Worm (Caenorhabditis elegans) whole organism, late embryonic: ENCODE results near the gene math-8.

Experiments used
- C08G9.2 ChIP-seq: sonication (generic microtip); optimal IDR thresholded peaks from 2 replicates; lab custom pipeline; 2016; ENCODE audit warnings: mild to moderate bottlenecking, missing genetic modification characterization, moderate library complexity, missing compliant biosample characterization
- C38D4.7 ChIP-seq: fragments of 200-800 bp; sonication (Bioruptor generic); optimal IDR thresholded peaks from 2 replicates; lab custom pipeline; 2018; ENCODE audit warnings: mild to moderate bottlenecking, missing genetic modification characterization, moderate library complexity, missing compliant biosample characterization
- F13H6.1 ChIP-seq: sonication (generic microtip); optimal IDR thresholded peaks from 2 replicates; lab custom pipeline; 2016; ENCODE audit warnings: missing genetic modification characterization, missing compliant biosample characterization
- Y22D7AL.16 ChIP-seq: sonication (generic microtip); optimal IDR thresholded peaks from 2 replicates; lab custom pipeline; 2016; ENCODE audit warnings: missing genetic modification characterization, missing compliant biosample characterization
- ceh-14 ChIP-seq: sonication (generic microtip); optimal IDR thresholded peaks from 2 replicates; lab custom pipeline; 2016; ENCODE audit warnings: missing genotype, missing genetic modification characterization, missing compliant biosample characterization
- ceh-18 ChIP-seq: sonication (generic microtip); optimal IDR thresholded peaks from 2 replicates; lab custom pipeline; 2016; ENCODE audit warnings: missing genetic modification characterization, missing compliant biosample characterization
- ceh-2 ChIP-seq: sonication (generic microtip); optimal IDR thresholded peaks from 2 replicates; lab custom pipeline; 2016; ENCODE audit warnings: missing genotype, missing genetic modification characterization, missing compliant biosample characterization
- ceh-30 ChIP-seq: fragments of 150-350 bp; optimal IDR thresholded peaks from 2 replicates; lab custom pipeline; 2014; ENCODE audit warnings: missing biosample characterization, missing genetic modification characterization
- ceh-31 ChIP-seq: sonication (generic microtip); optimal IDR thresholded peaks from 2 replicates; lab custom pipeline; 2016; ENCODE audit warnings: missing genetic modification characterization, missing compliant biosample characterization
- ceh-34 ChIP-seq: sonication (generic microtip); optimal IDR thresholded peaks from 2 replicates; lab custom pipeline; 2016; ENCODE audit warnings: mild to moderate bottlenecking, missing genetic modification characterization, missing compliant biosample characterization
- ceh-45 ChIP-seq: fragments of 200-800 bp; sonication (Bioruptor generic); IDR thresholded peaks from 2 replicates; pipeline ENCODE4 v1.3.6; 2022; ENCODE audit warnings: missing genetic modification reagents, missing genetic modification characterization, missing compliant biosample characterization
- che-1 ChIP-seq: sonication (generic microtip); optimal IDR thresholded peaks from 2 replicates; lab custom pipeline; 2016; ENCODE audit warnings: mild to moderate bottlenecking, missing genetic modification characterization, missing compliant biosample characterization
- dve-1 ChIP-seq: sonication (generic microtip); optimal IDR thresholded peaks from 2 replicates; lab custom pipeline; 2017; ENCODE audit warnings: antibody characterized with exemption, mild to moderate bottlenecking, missing genetic modification characterization, missing compliant biosample characterization
- elt-2 ChIP-seq: sonication (generic microtip); optimal IDR thresholded peaks from 2 replicates; lab custom pipeline; 2016; ENCODE audit warnings: missing genetic modification reagents, missing genetic modification characterization, missing compliant biosample characterization
- ets-4 ChIP-seq: sonication (generic microtip); optimal IDR thresholded peaks from 2 replicates; lab custom pipeline; 2016; ENCODE audit warnings: missing genetic modification characterization, missing compliant biosample characterization
- eyg-1 ChIP-seq: sonication (generic microtip); optimal IDR thresholded peaks from 2 replicates; lab custom pipeline; 2016; ENCODE audit warnings: missing genotype, missing genetic modification characterization, missing compliant biosample characterization
- fkh-10 ChIP-seq: fragments of 150-350 bp; optimal IDR thresholded peaks from 2 replicates; lab custom pipeline; 2014; ENCODE audit warnings: missing biosample characterization, missing genetic modification reagents, missing genetic modification characterization
- fkh-6 ChIP-seq: sonication (generic microtip); optimal IDR thresholded peaks from 2 replicates; lab custom pipeline; 2016; ENCODE audit warnings: missing genetic modification characterization, missing compliant biosample characterization
- gmeb-2 ChIP-seq: sonication (generic microtip); optimal IDR thresholded peaks from 2 replicates; lab custom pipeline; 2016; ENCODE audit warnings: missing genetic modification characterization, inconsistent platforms, missing compliant biosample characterization
- hlh-6 ChIP-seq: sonication (generic microtip); optimal IDR thresholded peaks from 2 replicates; lab custom pipeline; 2016; ENCODE audit warnings: missing genotype, missing genetic modification characterization, missing compliant biosample characterization
- hlh-8 ChIP-seq: sonication (generic microtip); optimal IDR thresholded peaks from 2 replicates; lab custom pipeline; 2016; ENCODE audit warnings: missing genotype, missing genetic modification characterization, missing compliant biosample characterization
- lin-11 ChIP-seq: fragments of 200-800 bp; sonication (Bioruptor generic); optimal IDR thresholded peaks from 2 replicates; lab custom pipeline; 2018; ENCODE audit warnings: mild to moderate bottlenecking, missing genetic modification characterization, missing compliant biosample characterization
- madf-2 ChIP-seq: sonication (generic microtip); optimal IDR thresholded peaks from 2 replicates; lab custom pipeline; 2017; ENCODE audit warnings: missing genetic modification characterization, missing compliant biosample characterization
- mec-3 ChIP-seq: sonication (generic microtip); optimal IDR thresholded peaks from 2 replicates; lab custom pipeline; 2016; ENCODE audit warnings: borderline replicate concordance, missing genetic modification characterization, missing compliant biosample characterization
- nfya-1 ChIP-seq: sonication (generic microtip); optimal IDR thresholded peaks from 2 replicates; lab custom pipeline; 2017; ENCODE audit warnings: missing genetic modification characterization, mild to moderate bottlenecking, missing compliant biosample characterization, antibody characterized with exemption, moderate library complexity
- npax-4 ChIP-seq: sonication (generic microtip); optimal IDR thresholded peaks from 2 replicates; lab custom pipeline; 2016; ENCODE audit warnings: missing genetic modification characterization, missing compliant biosample characterization
- odd-2 ChIP-seq: sonication (generic microtip); optimal IDR thresholded peaks from 2 replicates; lab custom pipeline; 2017; ENCODE audit warnings: antibody characterized with exemption, mild to moderate bottlenecking, missing genetic modification characterization, missing compliant biosample characterization
- pha-2 ChIP-seq: sonication (generic microtip); optimal IDR thresholded peaks from 2 replicates; lab custom pipeline; 2017; ENCODE audit warnings: mild to moderate bottlenecking, missing genetic modification characterization, missing compliant biosample characterization
- pha-4 ChIP-seq: fragments of 150-350 bp; optimal IDR thresholded peaks from 2 replicates; lab custom pipeline; 2018; ENCODE audit warnings: missing biosample characterization, missing genetic modification reagents, missing genetic modification characterization
- pqm-1 ChIP-seq: sonication (generic microtip); optimal IDR thresholded peaks from 2 replicates; lab custom pipeline; 2016; ENCODE audit warnings: missing genetic modification characterization, missing compliant biosample characterization
- pros-1 ChIP-seq: fragments of 150-350 bp; optimal IDR thresholded peaks from 2 replicates; lab custom pipeline; 2014; ENCODE audit warnings: missing biosample characterization, missing genetic modification reagents, missing genetic modification characterization
- rnt-1 ChIP-seq: sonication (generic microtip); optimal IDR thresholded peaks from 2 replicates; lab custom pipeline; 2016; ENCODE audit warnings: missing genetic modification characterization, missing compliant biosample characterization
- sox-2 ChIP-seq: fragments of 200-800 bp; sonication (Bioruptor generic); IDR thresholded peaks from 2 replicates; pipeline ENCODE4 v1.3.6; 2022; ENCODE audit warnings: missing genetic modification reagents, missing genetic modification characterization, missing compliant biosample characterization
- tbx-2 ChIP-seq: sonication (generic microtip); optimal IDR thresholded peaks from 2 replicates; lab custom pipeline; 2016; ENCODE audit warnings: missing genetic modification characterization, missing compliant biosample characterization
- unc-3 ChIP-seq, 2 experiments: fragments of 200-800 bp in 1 of 2; sonication (Bioruptor generic) in 1 of 2; sonication (generic microtip) in 1 of 2; conservative IDR thresholded peaks in 1 of 2; optimal IDR thresholded peaks in 1 of 2; 2 replicates each; pipeline versions ENCODE4 v1.3.6 to Lab custom; 2016 to 2022; ENCODE audit warnings: missing compliant biosample characterization in 2 of 2, missing genetic modification characterization in 2 of 2, missing genetic modification reagents in 1 of 2
- ztf-16 ChIP-seq: sonication (generic microtip); optimal IDR thresholded peaks from 2 replicates; lab custom pipeline; 2017; ENCODE audit warnings: missing genetic modification characterization, missing compliant biosample characterization

math-8 gene

DNA sequence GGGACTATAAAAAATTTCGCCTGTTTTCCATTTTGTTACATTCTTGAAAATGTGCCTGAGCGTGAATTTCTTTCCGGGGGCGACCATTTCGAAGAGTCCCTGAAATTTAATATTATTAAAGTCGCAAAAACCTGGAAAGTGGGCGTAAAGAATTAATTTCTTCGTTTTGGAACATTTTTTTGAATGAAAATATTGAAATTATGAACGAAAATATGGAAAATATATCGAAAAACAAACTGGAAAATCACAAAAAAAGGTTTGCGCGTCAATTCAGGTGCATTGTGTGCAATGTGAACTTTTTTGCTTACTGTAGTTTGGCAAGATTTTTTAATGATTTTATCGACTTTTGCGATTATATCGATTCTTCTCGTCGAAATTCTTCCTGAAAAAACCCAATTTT, 32.0 kb upstream of the math-8 start, which contains the start of gene bath-7:
Gene bath-7, minus strand, starts transcription at position 101 of the 400 bp plus-strand sequence.
- TF ChIP-seq ceh-30 (tag; lab: Kevin White, UChicago) = no peak
- TF ChIP-seq hlh-8 = no peak
- no peak for TF ChIP-seq mec-3 (tag; lab: Kevin White, UChicago)
- no peak for TF ChIP-seq ets-4 (tag; lab: Kevin White, UChicago)
- TF ChIP-seq sox-2 (GFP tag; lab: Robert Waterston, UW) = no peak
- TF ChIP-seq ztf-16 (tag; lab: Kevin White, UChicago) = no peak
- no peak for TF ChIP-seq npax-4
- no peak for TF ChIP-seq fkh-6
- no peak for TF ChIP-seq C08G9.2 (tag; lab: Kevin White, UChicago)
- TF ChIP-seq lin-11 = no peak
- no peak for TF ChIP-seq pha-2
- TF ChIP-seq C38D4.7 = no peak

DNA sequence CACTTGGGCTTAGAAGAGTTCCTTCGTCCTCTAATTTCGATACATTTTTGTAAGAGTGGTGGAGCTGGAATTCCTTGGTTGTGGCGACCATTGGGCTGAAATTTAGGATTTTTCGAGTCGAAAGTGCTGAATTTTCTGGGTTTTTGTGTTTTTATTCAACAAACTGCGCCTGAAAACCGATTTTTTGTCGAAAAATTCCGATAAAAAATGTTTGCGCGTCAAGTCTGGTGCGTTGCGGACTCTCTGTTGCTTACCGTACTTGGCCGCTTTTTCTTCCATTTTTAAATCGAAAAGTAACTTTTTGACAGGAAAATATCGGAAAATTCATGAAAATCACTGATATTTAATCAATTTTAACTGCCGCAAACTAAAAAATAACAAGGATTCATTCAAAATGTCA, 28.9 kb upstream of the math-8 start, which contains the start of gene bath-4:
Gene bath-4, minus strand, starts transcription at position 101 of the 400 bp plus-strand sequence.
- TF ChIP-seq unc-3 (GFP tag; conservative IDR thresholded peaks at IDR 0.05; lab: Robert Waterston, UW) = no peak
- no peak for TF ChIP-seq unc-3 (tag; optimal IDR thresholded peaks at IDR 0.05; lab: Kevin White, UChicago)
- no peak for TF ChIP-seq ceh-45 (GFP tag; lab: Robert Waterston, UW)
- TF ChIP-seq ceh-14 (tag; lab: Kevin White, UChicago) = no peak

DNA sequence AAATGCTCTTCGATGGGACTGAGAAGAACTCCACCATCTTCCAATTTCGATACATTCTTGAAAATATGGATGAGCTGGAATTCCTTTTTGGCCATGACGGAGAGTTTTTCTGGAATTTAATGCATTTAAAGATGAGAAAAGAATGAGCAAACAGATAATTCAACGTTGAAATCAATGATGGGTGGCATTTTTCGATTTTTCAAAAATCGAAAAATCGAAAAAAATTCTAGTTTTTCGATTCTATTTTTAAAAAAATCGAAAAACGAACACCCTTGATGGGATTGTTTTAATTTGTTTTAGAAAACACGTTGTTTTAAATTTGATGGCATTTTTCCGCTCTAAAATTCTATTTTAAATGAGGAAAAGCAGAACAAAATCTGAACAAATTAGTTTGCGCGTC, 23.8 kb upstream of the math-8 start, which contains the start of gene math-31:
Gene math-31, minus strand, starts transcription at position 101 of the 400 bp plus-strand sequence.
- no peak for TF ChIP-seq hlh-6 (tag; lab: Kevin White, UChicago)
- no peak for TF ChIP-seq fkh-10
- TF ChIP-seq madf-2 (tag; lab: Kevin White, UChicago) = no peak
- no peak for TF ChIP-seq nfya-1 (tag; lab: Kevin White, UChicago)
- TF ChIP-seq gmeb-2 (tag; lab: Kevin White, UChicago) = no peak
- no peak for TF ChIP-seq odd-2 (tag; lab: Kevin White, UChicago)
- TF ChIP-seq ceh-2 (tag; lab: Kevin White, UChicago) = no peak

DNA sequence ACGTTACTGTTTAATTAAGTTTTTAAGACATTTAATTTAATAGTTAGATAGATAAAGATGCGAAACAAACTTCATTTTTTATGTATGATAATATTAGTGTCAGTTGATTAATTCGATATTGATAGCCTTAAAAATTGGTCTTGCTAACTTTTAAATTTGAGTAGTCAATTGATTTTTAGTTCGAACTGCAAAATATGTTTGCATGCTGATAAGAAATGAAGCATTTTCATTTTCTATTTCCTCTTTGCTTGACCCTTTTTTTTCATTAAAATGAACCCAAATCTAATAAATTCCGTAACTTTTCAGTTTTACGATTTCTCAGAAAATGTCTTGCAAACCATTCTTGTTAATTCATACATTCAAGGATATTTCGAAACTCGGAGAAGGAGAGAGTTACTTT, 16.1 kb upstream of the math-8 start, which contains the start of gene math-22:
Gene math-22, plus strand, starts transcription at position 301 of the 400 bp plus-strand sequence.
- TF ChIP-seq che-1 = no peak
- no peak for TF ChIP-seq pqm-1 (tag; lab: Kevin White, UChicago)
- TF ChIP-seq pha-4 = no peak
- no peak for TF ChIP-seq ceh-34 (tag; lab: Kevin White, UChicago)
- TF ChIP-seq elt-2 = no peak
- TF ChIP-seq F13H6.1 (tag; lab: Kevin White, UChicago) = no peak
- TF ChIP-seq ceh-18 (tag; lab: Kevin White, UChicago) = no peak
- no peak for TF ChIP-seq pha-2
- no peak for TF ChIP-seq Y22D7AL.16 (tag; lab: Kevin White, UChicago)
- no peak for TF ChIP-seq mec-3 (tag; lab: Kevin White, UChicago)
- TF ChIP-seq rnt-1 (tag; lab: Kevin White, UChicago) = no peak

DNA sequence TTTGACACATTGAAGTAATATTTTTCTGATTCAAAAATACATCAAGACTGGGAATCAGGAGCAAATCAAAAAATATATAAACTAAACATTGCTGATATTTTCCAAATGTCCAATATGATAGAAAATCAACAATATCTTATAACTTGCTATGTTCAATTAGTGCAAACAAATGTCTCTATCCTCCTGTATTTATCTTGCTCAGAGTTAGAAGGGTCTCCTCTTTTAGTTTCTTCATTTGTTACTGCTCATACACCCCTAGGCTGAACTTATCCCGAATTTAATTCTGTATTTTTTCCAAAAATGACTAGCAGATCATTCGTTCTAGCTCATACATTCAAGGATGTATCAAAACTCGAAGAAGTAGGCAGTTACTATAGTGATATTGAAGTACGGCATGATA, 13.0 kb upstream of the math-8 start, which contains the start of gene math-23:
Gene math-23, plus strand, starts transcription at position 301 of the 400 bp plus-strand sequence.
- TF ChIP-seq pha-4 = no peak

DNA sequence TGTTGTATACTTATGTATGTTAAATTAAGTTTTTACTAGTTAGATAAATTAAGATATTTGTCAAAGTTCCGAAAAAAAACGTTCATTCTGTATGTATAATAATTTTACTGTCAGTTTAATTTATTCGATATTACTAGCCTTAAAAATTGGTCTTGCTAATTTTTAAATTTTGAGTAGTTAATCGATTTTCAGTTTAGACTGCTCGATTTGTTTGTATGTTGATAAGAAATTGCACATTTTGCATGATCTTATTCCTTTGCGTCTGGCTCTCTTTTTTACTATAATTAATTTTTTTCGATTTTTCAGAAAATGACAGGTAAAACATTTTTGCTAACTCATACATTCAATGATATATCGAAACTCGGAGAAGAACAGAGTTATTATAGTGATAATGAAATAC, 11.0 kb upstream of the math-8 start, which contains the start of gene math-24:
Gene math-24, plus strand, starts transcription at position 301 of the 400 bp plus-strand sequence.
- no peak for TF ChIP-seq dve-1 (tag; lab: Kevin White, UChicago)
- TF ChIP-seq ceh-31 (tag; lab: Kevin White, UChicago) = no peak
- TF ChIP-seq pros-1 (tag; lab: Kevin White, UChicago) = no peak
- no peak for TF ChIP-seq eyg-1 (tag; lab: Kevin White, UChicago)
- no peak for TF ChIP-seq tbx-2
